Worm (Caenorhabditis elegans): ENCODE data around the gene pde-12.

The pde-12 gene

ce11 chrIII:10802032-10802431, 42.8 kb downstream of the pde-12 start, which contains the start of gene K11D9.3:
TSS of gene K11D9.3 (minus strand) at chrIII:10802212.
- no peak for TF ChIP-seq lin-13 (tag; optimal IDR thresholded peaks at IDR 0.05)
- TF ChIP-seq nhr-237 (tag; optimal IDR thresholded peaks at IDR 0.05), result no peak
- peak; percentile 25 for TF ChIP-seq hlh-1 (tag; optimal IDR thresholded peaks at IDR 0.05)
- TF ChIP-seq mls-2 (tag; optimal IDR thresholded peaks at IDR 0.05), result no peak
- TF ChIP-seq nhr-2 (tag; optimal IDR thresholded peaks at IDR 0.05), result no peak
- peak; percentile 60 for TF ChIP-seq unc-62 (GFP tag; optimal IDR thresholded peaks at IDR 0.05)
- no peak for TF ChIP-seq lin-32 (GFP tag; optimal IDR thresholded peaks at IDR 0.05)
- TF ChIP-seq pha-4 (tag; optimal IDR thresholded peaks at IDR 0.05), result no peak
- no peak for TF ChIP-seq ceh-39 (tag; optimal IDR thresholded peaks at IDR 0.05)
- TF ChIP-seq unc-120 (tag; optimal IDR thresholded peaks at IDR 0.05; ENCODE audit: poor library complexity, severe bottlenecking), result no peak

DNA sequence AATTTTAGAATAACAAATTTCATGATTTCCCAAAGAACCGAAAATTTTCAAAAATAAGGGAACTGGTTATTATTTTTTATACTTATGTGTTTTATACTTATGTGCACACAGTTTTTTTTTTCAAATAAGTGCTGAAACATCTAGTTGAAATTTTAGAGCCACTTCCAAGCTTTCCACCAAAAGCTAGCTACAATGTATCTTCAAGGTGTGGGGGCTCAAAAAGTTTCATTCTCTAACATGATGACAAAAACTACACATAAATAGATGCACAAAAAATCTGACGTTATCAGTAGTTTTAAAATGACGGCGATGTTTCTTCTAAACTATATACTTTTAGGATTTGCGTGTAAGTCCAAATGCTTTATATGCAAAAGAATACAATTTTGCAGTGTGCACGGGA, 50.8 kb downstream of the pde-12 start, which contains the start of gene clec-163:
TSS of gene clec-163 (plus strand) at position 301 of the 400 bp plus-strand sequence.
- TF ChIP-seq bed-3 (GFP tag; optimal IDR thresholded peaks at IDR 0.05), result no peak
- TF ChIP-seq flh-1 (GFP tag; optimal IDR thresholded peaks at IDR 0.05), result no peak
- TF ChIP-seq sptf-1 (tag; optimal IDR thresholded peaks at IDR 0.05), result no peak
- no peak for TF ChIP-seq tbx-8 (GFP tag; optimal IDR thresholded peaks at IDR 0.05)
- TF ChIP-seq lsy-2 (tag; optimal IDR thresholded peaks at IDR 0.05), result no peak
- TF ChIP-seq ceh-39 (tag; optimal IDR thresholded peaks at IDR 0.05), result no peak
- TF ChIP-seq pha-4 (tag; optimal IDR thresholded peaks at IDR 0.05), result no peak
- TF ChIP-seq nhr-76 (tag; optimal IDR thresholded peaks at IDR 0.05), result no peak
- TF ChIP-seq nhr-237 (tag; optimal IDR thresholded peaks at IDR 0.05), result no peak
- TF ChIP-seq sem-2 (GFP tag; optimal IDR thresholded peaks at IDR 0.05), result no peak
- TF ChIP-seq M03D4.4 (tag; optimal IDR thresholded peaks at IDR 0.05), result no peak
- no peak for TF ChIP-seq unc-39 (tag; optimal IDR thresholded peaks at IDR 0.05)
- TF ChIP-seq mab-5 (tag; optimal IDR thresholded peaks at IDR 0.05), result no peak
- TF ChIP-seq elt-1 (tag; optimal IDR thresholded peaks at IDR 0.05; ENCODE audit: borderline replicate concordance, insufficient read depth), result no peak
- no peak for TF ChIP-seq mls-2 (tag; optimal IDR thresholded peaks at IDR 0.05)
- TF ChIP-seq lin-32 (GFP tag; optimal IDR thresholded peaks at IDR 0.05), result no peak
- TF ChIP-seq mep-1 (tag; optimal IDR thresholded peaks at IDR 0.05), result no peak

DNA sequence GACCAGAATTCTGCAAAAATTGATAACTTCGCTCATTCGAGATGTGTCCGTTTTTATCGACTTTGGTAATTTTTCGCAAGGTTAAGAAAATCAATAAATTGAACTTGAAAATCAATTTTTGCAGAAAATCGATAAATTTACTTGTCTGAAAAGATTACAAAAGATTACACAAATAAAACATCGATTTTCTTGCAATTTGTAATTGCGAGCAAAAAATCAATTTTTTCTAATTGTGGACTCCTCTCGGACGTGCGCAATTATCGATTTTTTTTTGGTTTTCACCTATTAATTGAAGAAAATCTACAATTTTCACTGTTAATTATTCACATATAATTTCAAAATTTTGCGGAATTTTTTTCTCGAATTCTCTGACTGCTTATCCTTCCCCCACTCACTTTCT, 53.6 kb downstream of the pde-12 start:
- no peak for TF ChIP-seq mls-2 (tag; optimal IDR thresholded peaks at IDR 0.05)
- no peak for TF ChIP-seq ztf-11 (tag; optimal IDR thresholded peaks at IDR 0.05)
- TF ChIP-seq mep-1 (tag; optimal IDR thresholded peaks at IDR 0.05), result no peak
- no peak for TF ChIP-seq nhr-2 (tag; optimal IDR thresholded peaks at IDR 0.05)
- TF ChIP-seq zip-8 (tag; optimal IDR thresholded peaks at IDR 0.05), result no peak

All from whole organism, mixed stage, embryonic.